Worm (Caenorhabditis elegans): ENCODE data around the gene srxa-1.
A peak's percentile ranks its signal among the peaks of the same experiment; 100 is the strongest.

The srxa-1 gene

DNA sequence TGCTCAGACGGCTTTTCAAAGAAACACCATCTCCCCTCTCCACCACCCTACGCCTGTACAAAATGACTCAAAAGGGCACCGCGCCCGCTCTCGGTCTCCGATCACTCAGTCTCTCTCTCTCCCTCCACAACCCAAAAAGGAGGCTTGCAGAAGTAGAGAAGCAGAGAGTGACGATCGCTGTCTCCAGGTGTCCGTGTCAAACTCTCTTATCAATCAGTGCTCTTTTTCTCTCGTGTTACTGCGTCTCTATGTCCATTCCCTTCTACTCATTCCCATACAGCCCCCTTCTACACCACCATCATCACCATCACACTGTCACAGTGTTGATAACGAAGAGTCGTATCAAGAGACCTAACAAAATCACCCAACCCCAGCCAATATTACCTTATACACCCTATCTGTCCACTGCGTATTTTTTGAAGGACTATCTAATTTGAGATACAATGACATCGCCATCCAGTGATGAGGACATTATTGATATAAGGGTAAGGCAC lies 20.8 kb downstream of the srxa-1 start, which contains the start of gene pha-4 (continued):
- TF ChIP-seq set-16 (GFP tag; IDR thresholded peaks at IDR 0.05), result peak; percentile 43
- TF ChIP-seq snpc-1.2 (GFP tag; IDR thresholded peaks at IDR 0.05), result 0 out of 2 replicates have a peak, but pooled peaks have one; percentile 28
- peak; percentile 88 for TF ChIP-seq hlh-11 (tag; optimal IDR thresholded peaks at IDR 0.05)
- no peak for TF ChIP-seq snpc-4 (tag; optimal IDR thresholded peaks at IDR 0.05)
- TF ChIP-seq nhr-48 (tag; optimal IDR thresholded peaks at IDR 0.05), result peak; percentile 40
- no peak for TF ChIP-seq daf-16 (GFP tag; optimal IDR thresholded peaks at IDR 0.05)
- TF ChIP-seq daf-16 (tag; optimal IDR thresholded peaks at IDR 0.05), result peak; percentile 45
- peak; percentile 52 for TF ChIP-seq mep-1 (tag; optimal IDR thresholded peaks at IDR 0.05)
- TF ChIP-seq nhr-102 (tag; optimal IDR thresholded peaks at IDR 0.05), result peak; percentile 32
- TF ChIP-seq mxl-3 (GFP tag; optimal IDR thresholded peaks at IDR 0.05), result peak; percentile 76
- TF ChIP-seq nhr-42 (GFP tag; IDR thresholded peaks at IDR 0.05), result no peak
- TF ChIP-seq mdt-29 (GFP tag; IDR thresholded peaks at IDR 0.05), result no peak
- TF ChIP-seq gei-8 (GFP tag; optimal IDR thresholded peaks at IDR 0.05), result no peak

DNA sequence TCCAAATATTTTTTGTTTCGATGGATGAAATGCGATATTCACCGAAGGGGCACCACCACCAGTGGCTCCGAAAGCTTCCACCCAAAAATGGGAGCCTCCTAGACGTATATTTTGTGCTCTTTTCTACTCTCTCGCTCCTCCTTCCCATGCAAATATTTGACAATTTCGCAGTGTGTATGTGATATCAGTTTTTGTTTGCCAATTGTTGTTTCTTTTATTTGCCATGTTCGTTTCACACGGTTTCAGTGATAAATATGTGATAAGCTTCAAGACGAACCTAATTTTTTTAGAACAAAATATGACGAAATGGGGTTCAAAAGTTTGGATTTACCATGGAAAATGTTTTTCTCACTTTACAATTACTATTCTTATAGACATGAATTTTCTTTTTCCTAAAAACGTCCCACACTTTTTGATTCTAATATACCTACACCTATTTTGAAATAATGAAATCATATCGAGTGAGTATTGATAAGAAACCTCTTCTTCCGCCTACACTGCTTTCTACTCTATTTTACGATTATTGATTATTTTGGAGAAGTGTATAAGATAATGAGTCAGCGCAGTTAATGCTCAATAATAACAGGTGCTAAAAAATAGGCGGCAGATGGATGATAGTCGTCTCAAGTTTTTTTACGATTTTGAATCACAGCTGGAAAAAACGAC lies 22.1 kb downstream of the srxa-1 start:
- TF ChIP-seq lin-29 (GFP tag; IDR thresholded peaks at IDR 0.05) (no peak), tra-1 (GFP tag; IDR thresholded peaks at IDR 0.05) (no peak), nhr-41 (GFP tag; IDR thresholded peaks at IDR 0.05) (no peak), pqm-1 (tag; optimal IDR thresholded peaks at IDR 0.05) (peak; percentile 67), fkh-10 (GFP tag; optimal IDR thresholded peaks at IDR 0.05) (no peak), F10B5.3 (tag; optimal IDR thresholded peaks at IDR 0.05) (no peak), mdt-29 (GFP tag; IDR thresholded peaks at IDR 0.05) (no peak), R02D3.7 (tag; optimal IDR thresholded peaks at IDR 0.05) (no peak), daf-16 (GFP tag; optimal IDR thresholded peaks at IDR 0.05) (no peak), daf-16 (tag; optimal IDR thresholded peaks at IDR 0.05) (peak; percentile 41), F37D6.2 (tag; optimal IDR thresholded peaks at IDR 0.05) (no peak), mxl-3 (GFP tag; optimal IDR thresholded peaks at IDR 0.05) (no peak), ama-1 (optimal IDR thresholded peaks at IDR 0.05) (no peak), lim-7 (GFP tag; IDR thresholded peaks at IDR 0.05) (no peak), pha-4 (GFP tag; IDR thresholded peaks at IDR 0.05) (no peak), pha-4 (tag; optimal IDR thresholded peaks at IDR 0.05) (peak; percentile 72), nhr-10 (tag; optimal IDR thresholded peaks at IDR 0.05) (no peak), Y5F2A.4 (GFP tag; optimal IDR thresholded peaks at IDR 0.05) (no peak), ceh-28 (tag; optimal IDR thresholded peaks at IDR 0.05) (peak; percentile 9), dpl-1 (GFP tag; optimal IDR thresholded peaks at IDR 0.05) (no peak), hlh-11 (tag; optimal IDR thresholded peaks at IDR 0.05) (peak; percentile 15), nhr-11 (tag; optimal IDR thresholded peaks at IDR 0.05) (no peak)

DNA sequence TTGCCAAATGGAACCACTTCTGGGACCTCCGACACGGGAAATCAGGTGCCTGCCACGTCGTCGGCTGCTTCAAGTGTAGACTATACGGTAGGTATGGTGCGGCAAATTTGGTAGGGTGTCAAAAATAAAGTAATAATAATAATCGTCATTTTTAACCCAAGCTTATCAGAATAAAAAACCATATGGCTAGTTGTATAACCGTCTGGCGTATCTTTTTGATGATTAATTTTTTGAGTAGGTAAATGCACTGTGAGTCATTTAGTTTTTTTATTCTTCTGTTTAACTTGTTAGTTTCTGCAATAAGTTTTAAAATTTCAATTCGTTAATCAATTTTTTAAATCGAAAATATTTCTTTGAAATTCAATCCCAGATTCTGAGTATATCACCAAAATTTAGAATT lies 23.6 kb downstream of the srxa-1 start:
- TF ChIP-seq dve-1 (tag; optimal IDR thresholded peaks at IDR 0.05; ENCODE audit: insufficient read depth), result peak; percentile 21
- no peak for TF ChIP-seq lin-13 (GFP tag; optimal IDR thresholded peaks at IDR 0.05)
- TF ChIP-seq aha-1 (tag), result peak; percentile 69
- TF ChIP-seq mep-1 (tag; optimal IDR thresholded peaks at IDR 0.05), result no peak
- TF ChIP-seq dmd-8 (GFP tag; IDR thresholded peaks at IDR 0.05), result no peak
- no peak for TF ChIP-seq tag-97 (GFP tag; IDR thresholded peaks at IDR 0.05)
- TF ChIP-seq lin-38 (GFP tag; IDR thresholded peaks at IDR 0.05), result no peak
- TF ChIP-seq daf-16 (GFP tag; optimal IDR thresholded peaks at IDR 0.05), result no peak
- TF ChIP-seq daf-16 (tag; optimal IDR thresholded peaks at IDR 0.05), result peak; percentile 6
- TF ChIP-seq pha-4 (GFP tag; IDR thresholded peaks at IDR 0.05), result peak; percentile 6; the same call in 1 of the 2 replicates
- TF ChIP-seq pha-4 (tag; optimal IDR thresholded peaks at IDR 0.05), result peak; percentile 81
- TF ChIP-seq php-3 (GFP tag; IDR thresholded peaks at IDR 0.05), result no peak

Data from whole organism, L4 larva.